Fruit fly (Drosophila melanogaster) whole organism: ENCODE results near the gene CG5292.

ENCODE experiments used
- CG8478 ChIP-seq: fragments of >200 bp; optimal IDR thresholded peaks from 2 replicates; lab custom pipeline; 2018; ENCODE audit warnings: inconsistent platforms
- Dll ChIP-seq: fragments of >200 bp; optimal IDR thresholded peaks from 2 replicates; lab custom pipeline; 2017
- psq ChIP-seq: fragments of >200 bp; optimal IDR thresholded peaks from 2 replicates; lab custom pipeline; 2017
- usp ChIP-seq: fragments of >200 bp; optimal IDR thresholded peaks from 2 replicates; lab custom pipeline; 2017; ENCODE audit warnings: missing biosample characterization, missing genetic modification characterization, mixed read lengths

DNA sequence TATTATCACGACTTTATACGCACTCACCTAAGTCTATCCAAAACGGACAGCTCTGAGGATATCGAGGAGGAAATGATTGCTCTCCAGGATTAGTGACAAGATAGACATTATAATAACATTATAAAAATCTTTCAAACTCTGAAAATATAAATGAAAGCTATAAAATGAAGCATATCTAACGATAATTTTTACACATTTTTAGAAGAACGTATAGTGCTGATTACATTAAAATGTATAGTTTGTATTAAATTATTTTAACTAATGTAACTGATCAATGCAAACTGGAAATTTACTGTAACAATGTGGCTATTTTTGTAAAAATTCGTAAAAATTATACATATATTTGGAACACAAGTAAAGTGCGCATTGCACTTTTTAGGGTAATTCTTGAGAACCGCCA is 13.0 kb upstream of the CG5292 start, which contains the start of gene CG5265:
- TF ChIP-seq psq (no peak), Dll (lab: Kevin White, UChicago) (no peak), CG8478 (lab: Kevin White, UChicago) (no peak), usp (GFP tag; lab: Kevin White, UChicago) (no peak)
